Worm (Caenorhabditis elegans): ENCODE results near the gene pph-1.

ce11 chrV:10691313-10691712 lies 11.0 kb upstream of the pph-1 start:
- TF ChIP-seq nfya-2 (GFP tag; IDR thresholded peaks at IDR 0.05), result no peak
- no peak for TF ChIP-seq nhr-90 (tag; optimal IDR thresholded peaks at IDR 0.05)
- TF ChIP-seq ztf-28 (GFP tag; IDR thresholded peaks at IDR 0.05), result no peak
- no peak for TF ChIP-seq mes-4 (tag; optimal IDR thresholded peaks at IDR 0.05)
- no peak for TF ChIP-seq fkh-3 (tag; optimal IDR thresholded peaks at IDR 0.05)
- no peak for TF ChIP-seq madf-8 (GFP tag; conservative IDR thresholded peaks at IDR 0.05)
- TF ChIP-seq lin-35 (GFP tag; optimal IDR thresholded peaks at IDR 0.05), result no peak
- TF ChIP-seq ztf-26 (tag; optimal IDR thresholded peaks at IDR 0.05), result no peak
- no peak for TF ChIP-seq nfya-1 (tag; optimal IDR thresholded peaks at IDR 0.05; ENCODE audit: borderline replicate concordance, insufficient read depth)
- TF ChIP-seq cebp-1 (GFP tag; IDR thresholded peaks at IDR 0.05), result no peak
- no peak for TF ChIP-seq cebp-1 (tag; optimal IDR thresholded peaks at IDR 0.05)
- no peak for TF ChIP-seq madf-3 (GFP tag; IDR thresholded peaks at IDR 0.05)
- TF ChIP-seq aptf-2 (GFP tag; conservative IDR thresholded peaks at IDR 0.05), result no peak
- no peak for TF ChIP-seq atf-7 (tag; optimal IDR thresholded peaks at IDR 0.05)
- no peak for TF ChIP-seq ceh-40 (GFP tag; IDR thresholded peaks at IDR 0.05)
